Worm (Caenorhabditis elegans) whole organism, young adult: ENCODE data around the gene R53.8.
"Not testable (repeated sequence)": the region's sequence is repeated elsewhere in the genome, so short reads cannot be mapped to it uniquely, and the experiment has no call there.

Experiments
- F49E8.2 ChIP-seq: sonication (generic microtip); optimal IDR thresholded peaks from 3 replicates; lab custom pipeline; 2017; ENCODE audit warnings: missing genetic modification characterization, mild to moderate bottlenecking, missing compliant biosample characterization, antibody characterized with exemption, moderate library complexity; ENCODE audit not compliant: insufficient read depth
- Y53F4B.3 ChIP-seq: fragments of 200-800 bp; sonication (Bioruptor generic); IDR thresholded peaks from 2 replicates; pipeline ENCODE4 v1.3.6; 2022; ENCODE audit warnings: missing genetic modification reagents, missing genetic modification characterization, missing compliant biosample characterization
- ama-1 ChIP-seq, 3 experiments: fragments of 150-350 bp in 1 of 3; sonication (generic microtip) in 2 of 3; optimal IDR thresholded peaks; 2 replicates each; lab custom pipeline; 2014 to 2018; ENCODE audit warnings: missing biosample characterization in 2 of 3, missing genetic modification characterization in 2 of 3, missing genetic modification reagents in 2 of 3
- efl-1 ChIP-seq: fragments of 150-350 bp; optimal IDR thresholded peaks from 2 replicates; lab custom pipeline; 2014; ENCODE audit warnings: missing biosample characterization, missing genetic modification reagents, missing genetic modification characterization
- nhr-179 ChIP-seq: sonication (generic microtip); optimal IDR thresholded peaks from 2 replicates; lab custom pipeline; 2016; ENCODE audit warnings: mild to moderate bottlenecking, missing genetic modification characterization, missing compliant biosample characterization
- nhr-80 ChIP-seq: sonication (generic microtip); optimal IDR thresholded peaks from 2 replicates; lab custom pipeline; 2016; ENCODE audit warnings: missing genetic modification characterization, missing compliant biosample characterization
- pha-4 ChIP-seq: fragments of 150-350 bp; sonication (generic microtip); optimal IDR thresholded peaks from 2 replicates; lab custom pipeline; 2014; ENCODE audit warnings: missing biosample characterization, missing genetic modification reagents, missing genetic modification characterization
- unc-62 ChIP-seq: fragments of 150-350 bp; optimal IDR thresholded peaks from 2 replicates; lab custom pipeline; 2014; ENCODE audit warnings: missing biosample characterization, missing genetic modification reagents, missing genetic modification characterization

- TF ChIP-seq ama-1 (optimal IDR thresholded peaks at IDR 0.05; lab: Kevin White, UChicago); ama-1 (GFP tag; optimal IDR thresholded peaks at IDR 0.05; lab: Kevin White, UChicago); Y53F4B.3 (GFP tag; lab: Robert Waterston, UW); F49E8.2 (tag; lab: Kevin White, UChicago); efl-1; nhr-80 (tag; lab: Kevin White, UChicago); unc-62 (GFP tag; lab: Kevin White, UChicago); pha-4; nhr-179 (tag; lab: Kevin White, UChicago): not testable (repeated sequence)
Measured at ce11 chrII:10006266-10006665, 29.8 kb downstream of the R53.8 start, which contains the start of gene ZK892.4.
